Worm (Caenorhabditis elegans) whole organism, L2 larva: ENCODE data around the gene dhs-12.

Experiments used
- C34F6.9 ChIP-seq: fragments of 150-350 bp; optimal IDR thresholded peaks from 2 replicates; lab custom pipeline; 2014; ENCODE audit warnings: missing biosample characterization, missing genetic modification characterization
- F13H6.1 ChIP-seq: sonication (generic microtip); optimal IDR thresholded peaks from 2 replicates; lab custom pipeline; 2016; ENCODE audit warnings: missing genetic modification characterization, missing compliant biosample characterization
- R02D3.7 ChIP-seq: fragments of 150-350 bp; optimal IDR thresholded peaks from 2 replicates; lab custom pipeline; 2014; ENCODE audit warnings: missing biosample characterization, missing genetic modification characterization
- Y55F3AM.14 ChIP-seq: fragments of 200-800 bp; sonication (Bioruptor generic); optimal IDR thresholded peaks from 2 replicates; lab custom pipeline; 2018; ENCODE audit warnings: mild to moderate bottlenecking, missing genetic modification characterization, missing compliant biosample characterization
- ZK546.5 ChIP-seq: sonication (generic microtip); optimal IDR thresholded peaks from 2 replicates; lab custom pipeline; 2017; ENCODE audit warnings: missing biosample characterization, missing genetic modification characterization
- alr-1 ChIP-seq: fragments of 150-350 bp; optimal IDR thresholded peaks from 2 replicates; lab custom pipeline; 2014; ENCODE audit warnings: missing biosample characterization, missing genetic modification characterization
- ama-1 ChIP-seq: fragments of 150-350 bp; optimal IDR thresholded peaks from 2 replicates; lab custom pipeline; 2018; ENCODE audit warnings: inconsistent platforms
- blmp-1 ChIP-seq: sonication (generic microtip); optimal IDR thresholded peaks from 2 replicates; lab custom pipeline; 2017; ENCODE audit warnings: missing genetic modification characterization, mild to moderate bottlenecking, missing compliant biosample characterization, antibody characterized with exemption, moderate library complexity; ENCODE audit not compliant: insufficient read depth
- ceh-82 ChIP-seq: fragments of 150-350 bp; optimal IDR thresholded peaks from 2 replicates; lab custom pipeline; 2014; ENCODE audit warnings: missing biosample characterization, missing genetic modification characterization
- crh-2 ChIP-seq: sonication (generic microtip); optimal IDR thresholded peaks from 2 replicates; lab custom pipeline; 2017; ENCODE audit warnings: missing biosample characterization, missing genetic modification characterization
- dmd-4 ChIP-seq: sonication (generic microtip); optimal IDR thresholded peaks from 2 replicates; lab custom pipeline; 2017; ENCODE audit warnings: missing biosample characterization, missing genetic modification characterization
- elt-3 ChIP-seq: sonication (generic microtip); optimal IDR thresholded peaks from 2 replicates; lab custom pipeline; 2017; ENCODE audit warnings: missing biosample characterization, missing genetic modification characterization
- fos-1 ChIP-seq: fragments of 150-350 bp; optimal IDR thresholded peaks from 2 replicates; lab custom pipeline; 2014; ENCODE audit warnings: missing biosample characterization, missing genetic modification characterization
- gmeb-1 ChIP-seq: fragments of 150-350 bp; optimal IDR thresholded peaks from 2 replicates; lab custom pipeline; 2014; ENCODE audit warnings: missing biosample characterization, missing genetic modification characterization
- lin-11 ChIP-seq: fragments of 150-350 bp; sonication (generic microtip); optimal IDR thresholded peaks from 2 replicates; lab custom pipeline; 2014; ENCODE audit warnings: missing biosample characterization, missing genetic modification characterization, inconsistent platforms, mixed read lengths
- lin-13 ChIP-seq: fragments of 150-350 bp; optimal IDR thresholded peaks from 2 replicates; lab custom pipeline; 2014; ENCODE audit warnings: missing biosample characterization, missing genetic modification reagents, missing genetic modification characterization
- lsy-2 ChIP-seq, 2 experiments: fragments of 150-350 bp in 1 of 2; sonication (generic microtip) in 1 of 2; optimal IDR thresholded peaks; 2 replicates each; lab custom pipeline; 2014 to 2017; ENCODE audit warnings: missing biosample characterization in 2 of 2, missing genetic modification characterization in 2 of 2
- mbf-1 ChIP-seq: sonication (generic microtip); optimal IDR thresholded peaks from 2 replicates; lab custom pipeline; 2017; ENCODE audit warnings: missing biosample characterization, missing genetic modification characterization
- mdl-1 ChIP-seq, 2 experiments: fragments of 150-350 bp in 1 of 2; sonication (generic microtip) in 1 of 2; optimal IDR thresholded peaks; 2 replicates each; lab custom pipeline; 2017; ENCODE audit warnings: missing biosample characterization in 2 of 2, missing genetic modification characterization in 2 of 2
- nhr-129 ChIP-seq: fragments of 150-350 bp; optimal IDR thresholded peaks from 2 replicates; lab custom pipeline; 2014; ENCODE audit warnings: missing biosample characterization, missing genetic modification characterization
- nhr-21 ChIP-seq: fragments of 150-350 bp; optimal IDR thresholded peaks from 2 replicates; lab custom pipeline; 2014; ENCODE audit warnings: missing biosample characterization, missing genetic modification characterization
- nhr-23 ChIP-seq: fragments of 150-350 bp; optimal IDR thresholded peaks from 2 replicates; lab custom pipeline; 2014; ENCODE audit warnings: missing biosample characterization, missing genetic modification reagents, missing genetic modification characterization
- nhr-237 ChIP-seq: fragments of 150-350 bp; optimal IDR thresholded peaks from 2 replicates; lab custom pipeline; 2014; ENCODE audit warnings: missing biosample characterization, missing genetic modification characterization
- nhr-25 ChIP-seq: fragments of 150-350 bp; sonication (generic microtip); optimal IDR thresholded peaks from 3 replicates; lab custom pipeline; 2014; ENCODE audit warnings: missing biosample characterization, missing genetic modification characterization
- nhr-77 ChIP-seq: fragments of 150-350 bp; optimal IDR thresholded peaks from 2 replicates; lab custom pipeline; 2014; ENCODE audit warnings: missing biosample characterization, missing genetic modification characterization
- sem-4 ChIP-seq: fragments of 150-350 bp; optimal IDR thresholded peaks from 2 replicates; lab custom pipeline; 2014; ENCODE audit warnings: missing biosample characterization, missing genetic modification reagents, missing genetic modification characterization
- skn-1 ChIP-seq: sonication (generic microtip); optimal IDR thresholded peaks from 2 replicates; lab custom pipeline; 2017; ENCODE audit warnings: missing biosample characterization, missing genetic modification characterization
- sma-3 ChIP-seq: sonication (generic microtip); optimal IDR thresholded peaks from 2 replicates; lab custom pipeline; 2016; ENCODE audit warnings: missing genetic modification reagents, missing genetic modification characterization, missing compliant biosample characterization
- sma-9 ChIP-seq, 2 experiments: fragments of 150-350 bp in 1 of 2; sonication (generic microtip) in 1 of 2; optimal IDR thresholded peaks; 2 replicates each; lab custom pipeline; 2014 to 2016; ENCODE audit warnings: missing genetic modification characterization in 2 of 2, mild to moderate bottlenecking in 1 of 2, missing biosample characterization in 1 of 2, missing compliant biosample characterization in 1 of 2, missing genetic modification reagents in 1 of 2, moderate library complexity in 1 of 2
- snpc-4 ChIP-seq: fragments of 150-350 bp; optimal IDR thresholded peaks from 2 replicates; lab custom pipeline; 2014; ENCODE audit warnings: missing biosample characterization, missing genetic modification characterization
- unc-39 ChIP-seq: fragments of 150-350 bp; optimal IDR thresholded peaks from 2 replicates; lab custom pipeline; 2014; ENCODE audit warnings: missing biosample characterization, missing genetic modification characterization
- unc-62 ChIP-seq: fragments of 150-350 bp; optimal IDR thresholded peaks from 2 replicates; lab custom pipeline; 2014; ENCODE audit warnings: missing biosample characterization, missing genetic modification reagents, missing genetic modification characterization
- zag-1 ChIP-seq: fragments of 150-350 bp; optimal IDR thresholded peaks from 2 replicates; lab custom pipeline; 2014; ENCODE audit warnings: missing biosample characterization, missing genetic modification characterization
- ztf-11 ChIP-seq: sonication (generic microtip); optimal IDR thresholded peaks from 2 replicates; lab custom pipeline; 2017; ENCODE audit warnings: missing biosample characterization, missing genetic modification characterization
- ztf-4 ChIP-seq: fragments of 150-350 bp; optimal IDR thresholded peaks from 2 replicates; lab custom pipeline; 2014; ENCODE audit warnings: missing biosample characterization, missing genetic modification characterization

Gene dhs-12

ce11 chrIV:10188505-10188904 is 46.2 kb downstream of the dhs-12 start:
- TF ChIP-seq unc-39 (tag; lab: Kevin White, UChicago) (no peak), C34F6.9 (tag; lab: Kevin White, UChicago) (no peak), lin-11 (no peak), R02D3.7 (tag; lab: Kevin White, UChicago) (no peak), ceh-82 (tag; lab: Kevin White, UChicago) (no peak), sma-9 (GFP tag; optimal IDR thresholded peaks at IDR 0.05; lab: Kevin White, UChicago) (no peak), sma-9 (tag; optimal IDR thresholded peaks at IDR 0.05; lab: Kevin White, UChicago) (no peak), ZK546.5 (no peak), nhr-237 (tag; lab: Kevin White, UChicago) (no peak), mbf-1 (tag; lab: Kevin White, UChicago) (no peak), ztf-4 (tag; lab: Kevin White, UChicago) (no peak), F13H6.1 (no peak), snpc-4 (tag; lab: Kevin White, UChicago) (no peak)

- TF ChIP-seq ztf-11 (tag; lab: Kevin White, UChicago) (no peak), skn-1 (tag; lab: Kevin White, UChicago) (no peak), nhr-25 (tag; lab: Kevin White, UChicago) (no peak), sma-9 (GFP tag; optimal IDR thresholded peaks at IDR 0.05; lab: Kevin White, UChicago) (no peak), sma-9 (tag; optimal IDR thresholded peaks at IDR 0.05; lab: Kevin White, UChicago) (no peak), sma-3 (no peak), crh-2 (tag; lab: Kevin White, UChicago) (no peak), nhr-23 (no peak), blmp-1 (tag; lab: Kevin White, UChicago) (no peak), fos-1 (tag; lab: Kevin White, UChicago) (no peak), F13H6.1 (no peak), Y55F3AM.14 (GFP tag; lab: Kevin White, UChicago) (no peak), unc-62 (GFP tag; lab: Kevin White, UChicago) (no peak), nhr-129 (tag; lab: Kevin White, UChicago) (no peak), C34F6.9 (tag; lab: Kevin White, UChicago) (no peak), lsy-2 (tag; optimal IDR thresholded peaks at IDR 0.05; lab: Kevin White, UChicago) (no peak), ama-1 (lab: Kevin White, UChicago) (no peak), zag-1 (no peak), alr-1 (tag; lab: Kevin White, UChicago) (no peak), nhr-77 (tag; lab: Kevin White, UChicago) (no peak), gmeb-1 (no peak)
- TF ChIP-seq, all 48 proteins: peak for 0
Observed at ce11 chrIV:10190586-10190985, 48.3 kb downstream of the dhs-12 start.

ce11 chrIV:10191498-10191897 is 49.2 kb downstream of the dhs-12 start:
- TF ChIP-seq crh-2 (tag; lab: Kevin White, UChicago) (no peak), fos-1 (tag; lab: Kevin White, UChicago) (no peak), ceh-82 (tag; lab: Kevin White, UChicago) (no peak), snpc-4 (tag; lab: Kevin White, UChicago) (no peak), blmp-1 (tag; lab: Kevin White, UChicago) (no peak), nhr-129 (tag; lab: Kevin White, UChicago) (no peak), C34F6.9 (tag; lab: Kevin White, UChicago) (no peak), skn-1 (tag; lab: Kevin White, UChicago) (no peak)
- TF ChIP-seq, all 48 proteins: peak for 0

- TF ChIP-seq lsy-2 (tag; optimal IDR thresholded peaks at IDR 0.05; lab: Kevin White, UChicago) (no peak), elt-3 (tag; lab: Kevin White, UChicago) (no peak), unc-39 (tag; lab: Kevin White, UChicago) (no peak), crh-2 (tag; lab: Kevin White, UChicago) (no peak), ceh-82 (tag; lab: Kevin White, UChicago) (no peak), lin-13 (GFP tag; lab: Kevin White, UChicago) (no peak), sem-4 (tag; lab: Kevin White, UChicago) (no peak), ztf-4 (tag; lab: Kevin White, UChicago) (no peak), nhr-129 (tag; lab: Kevin White, UChicago) (no peak), blmp-1 (tag; lab: Kevin White, UChicago) (no peak), C34F6.9 (tag; lab: Kevin White, UChicago) (no peak), nhr-21 (tag; lab: Kevin White, UChicago) (no peak), mdl-1 (tag; optimal IDR thresholded peaks at IDR 0.05; lab: Kevin White, UChicago) (no peak), nhr-77 (tag; lab: Kevin White, UChicago) (no peak), dmd-4 (no peak)
Observed at ce11 chrIV:10194345-10194744, 52.1 kb downstream of the dhs-12 start, which contains the start of gene ptrg-1. Gene ptrg-1 (minus strand): TSS chrIV:10194445.
